Worm (Caenorhabditis elegans) whole organism, L2 larva: ENCODE measurements around the gene lin-18.

ENCODE experiments used
- aly-2 ChIP-seq: fragments of 150-350 bp; optimal IDR thresholded peaks from 2 replicates; lab custom pipeline; 2014; ENCODE audit warnings: missing biosample characterization, missing genetic modification characterization
- blmp-1 ChIP-seq: sonication (generic microtip); optimal IDR thresholded peaks from 2 replicates; lab custom pipeline; 2017; ENCODE audit warnings: missing genetic modification characterization, mild to moderate bottlenecking, missing compliant biosample characterization, antibody characterized with exemption, moderate library complexity; ENCODE audit not compliant: insufficient read depth
- ceh-82 ChIP-seq: fragments of 150-350 bp; optimal IDR thresholded peaks from 2 replicates; lab custom pipeline; 2014; ENCODE audit warnings: missing biosample characterization, missing genetic modification characterization
- nhr-77 ChIP-seq: fragments of 150-350 bp; optimal IDR thresholded peaks from 2 replicates; lab custom pipeline; 2014; ENCODE audit warnings: missing biosample characterization, missing genetic modification characterization
- snpc-4 ChIP-seq: fragments of 150-350 bp; optimal IDR thresholded peaks from 2 replicates; lab custom pipeline; 2014; ENCODE audit warnings: missing biosample characterization, missing genetic modification characterization
- unc-62 ChIP-seq: fragments of 150-350 bp; optimal IDR thresholded peaks from 2 replicates; lab custom pipeline; 2014; ENCODE audit warnings: missing biosample characterization, missing genetic modification reagents, missing genetic modification characterization

DNA sequence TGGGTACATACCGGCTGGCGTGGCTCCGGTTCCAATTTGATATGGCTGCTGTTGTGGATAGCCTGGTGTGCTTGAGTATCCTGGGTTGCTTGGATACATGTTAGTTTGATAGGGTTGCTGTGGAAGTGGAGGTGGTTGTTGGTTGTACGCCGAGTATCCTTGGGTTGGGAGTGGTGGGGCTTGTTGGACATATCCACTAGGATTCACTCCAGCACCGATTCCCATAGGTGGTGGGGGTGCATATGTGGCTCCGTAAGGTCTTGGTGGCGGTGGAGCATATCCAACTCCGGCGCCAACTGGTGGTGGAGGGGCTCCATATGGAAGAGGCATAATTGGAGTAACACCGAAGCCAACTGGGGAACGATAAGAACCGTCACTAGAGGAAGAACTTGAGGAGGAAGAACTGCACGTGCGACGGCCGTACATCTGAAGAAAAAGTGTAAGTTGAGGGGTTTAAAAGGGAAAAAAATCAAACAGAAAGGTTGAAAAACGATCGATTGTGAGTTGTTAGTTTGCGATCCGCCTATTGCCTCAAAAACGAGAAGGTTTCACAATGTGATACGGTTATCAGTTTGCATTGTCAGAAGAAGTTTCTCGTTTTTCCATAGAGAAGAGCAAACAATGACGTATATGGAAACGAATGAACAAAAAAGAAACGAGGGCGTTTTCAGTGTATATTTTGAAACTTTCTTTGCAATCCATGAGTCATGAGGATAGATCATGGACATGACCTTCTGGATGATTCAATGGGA is 10.0 kb downstream of the lin-18 start, which contains the start of gene C16B8.3:
- TF ChIP-seq snpc-4 (tag; lab: Kevin White, UChicago) (no peak), aly-2 (tag; lab: Kevin White, UChicago) (no peak), ceh-82 (no peak), nhr-77 (no peak), unc-62 (no peak), blmp-1 (no peak)
